Worm (Caenorhabditis elegans) whole organism, midembryonic: Measurements from ENCODE around the gene T23B12.5.

ENCODE experiments used
- T22C8.4 ChIP-seq: fragments of 200-800 bp; sonication (Bioruptor generic); IDR thresholded peaks from 2 replicates; pipeline ENCODE4 v1.3.6; 2022; ENCODE audit warnings: missing genetic modification characterization, missing compliant biosample characterization
- cog-1 ChIP-seq: sonication (generic microtip); optimal IDR thresholded peaks from 2 replicates; lab custom pipeline; 2016; ENCODE audit warnings: missing genetic modification characterization, missing compliant biosample characterization
- flt-1 ChIP-seq: fragments of 200-800 bp; sonication (Bioruptor generic); IDR thresholded peaks from 2 replicates; pipeline ENCODE4 v1.3.6; 2022; ENCODE audit warnings: missing genetic modification characterization, missing compliant biosample characterization
- klf-2 ChIP-seq: fragments of 200-800 bp; sonication (Bioruptor generic); conservative IDR thresholded peaks from 2 replicates; pipeline ENCODE4 v1.3.6; 2022; ENCODE audit warnings: missing genetic modification reagents, missing genetic modification characterization, missing compliant biosample characterization
- med-1 ChIP-seq: sonication (generic microtip); optimal IDR thresholded peaks from 2 replicates; lab custom pipeline; 2017; ENCODE audit warnings: missing genetic modification characterization, mild to moderate bottlenecking, missing compliant biosample characterization, antibody characterized with exemption, missing genetic modification reagents; ENCODE audit not compliant: insufficient read depth
- ref-1 ChIP-seq: fragments of 200-800 bp; sonication (Bioruptor generic); conservative IDR thresholded peaks from 2 replicates; pipeline ENCODE4 v1.3.6; 2022; ENCODE audit warnings: missing genetic modification reagents, missing genetic modification characterization, missing compliant biosample characterization
- tab-1 ChIP-seq: fragments of 200-800 bp; sonication (Bioruptor generic); IDR thresholded peaks from 2 replicates; pipeline ENCODE4 v1.3.6; 2022; ENCODE audit warnings: missing genetic modification characterization, missing compliant biosample characterization
- ztf-23 ChIP-seq: fragments of 200-800 bp; sonication (Bioruptor generic); IDR thresholded peaks from 2 replicates; pipeline ENCODE4 v1.3.6; 2022; ENCODE audit warnings: missing genetic modification reagents, missing genetic modification characterization, missing compliant biosample characterization
- ztf-29 ChIP-seq: fragments of 200-800 bp; sonication (Bioruptor generic); IDR thresholded peaks from 2 replicates; pipeline ENCODE4 v1.3.6; 2022; ENCODE audit warnings: missing genetic modification reagents, missing genetic modification characterization, missing compliant biosample characterization

DNA sequence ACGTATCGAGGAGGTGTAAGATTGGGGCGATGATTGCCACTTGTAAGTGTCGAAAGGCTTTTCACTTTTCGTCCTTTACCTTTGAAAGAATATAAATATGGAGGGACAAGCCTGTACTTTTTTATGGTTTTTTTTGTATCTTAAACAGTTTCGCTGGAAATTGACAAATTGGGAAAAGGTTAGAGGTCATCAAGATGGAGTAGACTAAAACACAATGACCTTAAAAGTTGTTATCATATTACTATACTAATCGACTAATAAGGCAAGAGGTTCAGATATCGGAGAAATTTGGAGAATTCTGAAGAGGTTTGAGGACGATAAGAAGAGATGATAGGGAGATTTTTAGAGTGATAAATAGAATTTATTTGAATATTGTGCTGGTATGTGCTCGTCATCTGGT lies 41.7 kb downstream of the T23B12.5 start:
- no peak for TF ChIP-seq klf-2 (GFP tag; lab: Robert Waterston, UW)
- TF ChIP-seq flt-1 (GFP tag; lab: Robert Waterston, UW) = no peak
- no peak for TF ChIP-seq ref-1 (GFP tag; lab: Robert Waterston, UW)
- TF ChIP-seq T22C8.4 (GFP tag; lab: Robert Waterston, UW) = no peak
- TF ChIP-seq ztf-29 (GFP tag; lab: Robert Waterston, UW) = no peak
- no peak for TF ChIP-seq cog-1 (tag; lab: Kevin White, UChicago)
- TF ChIP-seq tab-1 (GFP tag; lab: Robert Waterston, UW) = no peak
- TF ChIP-seq ztf-23 (GFP tag; lab: Robert Waterston, UW) = no peak
- TF ChIP-seq med-1 = no peak
